Worm (Caenorhabditis elegans) whole organism, L4 larva: ENCODE data around the gene gyf-1.
A peak's percentile ranks its signal among the peaks of the same experiment; 100 is the strongest.

Source experiments
- D1046.2 ChIP-seq: fragments of 200-800 bp; sonication (Bioruptor generic); IDR thresholded peaks from 2 replicates; pipeline ENCODE4 v1.3.6; 2022; ENCODE audit warnings: missing genetic modification characterization, missing compliant biosample characterization
- F10B5.3 ChIP-seq: sonication (generic microtip); optimal IDR thresholded peaks from 2 replicates; lab custom pipeline; 2016; ENCODE audit warnings: mild to moderate bottlenecking, missing genetic modification characterization, missing compliant biosample characterization
- Y48G9A.11 ChIP-seq: fragments of 200-800 bp; sonication (Bioruptor generic); IDR thresholded peaks from 2 replicates; pipeline ENCODE4 v1.3.6; 2022; ENCODE audit warnings: missing genetic modification reagents, missing genetic modification characterization, missing compliant biosample characterization
- Y75B8A.6 ChIP-seq: fragments of 200-800 bp; sonication (Bioruptor generic); IDR thresholded peaks from 2 replicates; pipeline ENCODE4 v1.3.6; 2022; ENCODE audit warnings: missing genetic modification reagents, missing genetic modification characterization, missing compliant biosample characterization
- ZK337.2 ChIP-seq: fragments of 200-800 bp; sonication (Bioruptor generic); IDR thresholded peaks from 2 replicates; pipeline ENCODE4 v1.3.6; 2022; ENCODE audit warnings: missing genetic modification reagents, missing genetic modification characterization, missing compliant biosample characterization
- ZK546.5 ChIP-seq, 2 experiments: sonication (generic microtip); optimal IDR thresholded peaks; 2 replicates each; lab custom pipeline; 2017; ENCODE audit warnings: missing biosample characterization in 2 of 2, missing genetic modification characterization in 2 of 2
- aly-2 ChIP-seq: sonication (generic microtip); optimal IDR thresholded peaks from 2 replicates; lab custom pipeline; 2018; ENCODE audit warnings: missing biosample characterization, missing genetic modification characterization
- arid-1 ChIP-seq: fragments of 200-800 bp; sonication (Bioruptor generic); conservative IDR thresholded peaks from 2 replicates; pipeline ENCODE4 v1.3.6; 2022; ENCODE audit warnings: missing genetic modification reagents, missing genetic modification characterization, missing compliant biosample characterization
- attf-4 ChIP-seq: sonication (generic microtip); optimal IDR thresholded peaks from 3 replicates; lab custom pipeline; 2017; ENCODE audit warnings: missing biosample characterization, missing genetic modification characterization
- ceh-20 ChIP-seq: fragments of 200-800 bp; sonication (Bioruptor generic); IDR thresholded peaks from 2 replicates; pipeline ENCODE4 v1.3.6; 2022; ENCODE audit warnings: missing genetic modification reagents, missing genetic modification characterization, missing compliant biosample characterization
- ceh-44 ChIP-seq: fragments of 200-800 bp; sonication (Bioruptor generic); IDR thresholded peaks from 2 replicates; pipeline ENCODE4 v1.3.6; 2022; ENCODE audit warnings: missing genetic modification reagents, missing genetic modification characterization, missing compliant biosample characterization
- ceh-62 ChIP-seq: sonication (generic microtip); optimal IDR thresholded peaks from 2 replicates; lab custom pipeline; 2017; ENCODE audit warnings: missing biosample characterization, missing genetic modification characterization
- cey-2 ChIP-seq: sonication (generic microtip); optimal IDR thresholded peaks from 3 replicates; lab custom pipeline; 2017; ENCODE audit warnings: missing genetic modification characterization, mild to moderate bottlenecking, missing compliant biosample characterization, antibody characterized with exemption, borderline replicate concordance; ENCODE audit not compliant: insufficient read depth
- daf-19 ChIP-seq: fragments of 200-800 bp; sonication (Bioruptor generic); conservative IDR thresholded peaks from 2 replicates; pipeline ENCODE4 v1.3.6; 2022; ENCODE audit warnings: missing genetic modification characterization, missing compliant biosample characterization
- daf-8 ChIP-seq: fragments of 200-800 bp; sonication (Bioruptor generic); IDR thresholded peaks from 2 replicates; pipeline ENCODE4 v1.3.6; 2022; ENCODE audit warnings: missing genetic modification characterization, missing compliant biosample characterization
- dmd-8 ChIP-seq: fragments of 200-800 bp; sonication (Bioruptor generic); IDR thresholded peaks from 2 replicates; pipeline ENCODE4 v1.3.6; 2022; ENCODE audit warnings: missing genetic modification characterization, missing compliant biosample characterization
- egl-43 ChIP-seq: fragments of 200-800 bp; sonication (Bioruptor generic); IDR thresholded peaks from 2 replicates; pipeline ENCODE4 v1.3.6; 2022; ENCODE audit warnings: missing genetic modification reagents, missing genetic modification characterization, missing compliant biosample characterization
- fos-1 ChIP-seq: fragments of 150-350 bp; optimal IDR thresholded peaks from 2 replicates; lab custom pipeline; 2014; ENCODE audit warnings: missing biosample characterization, missing genetic modification characterization
- gei-8 ChIP-seq: fragments of 200-800 bp; sonication (Bioruptor generic); optimal IDR thresholded peaks from 2 replicates; lab custom pipeline; 2018; ENCODE audit warnings: mild to moderate bottlenecking, missing genetic modification characterization, missing compliant biosample characterization
- hif-1 ChIP-seq, 2 experiments: sonication (generic microtip); optimal IDR thresholded peaks; 2 replicates each; lab custom pipeline; 2016 to 2017; ENCODE audit warnings: missing compliant biosample characterization in 2 of 2, missing genetic modification characterization in 2 of 2, missing genetic modification reagents in 2 of 2, missing genotype in 2 of 2, mild to moderate bottlenecking in 1 of 2
- hlh-11 ChIP-seq: fragments of 200-800 bp; sonication (Bioruptor generic); optimal IDR thresholded peaks from 2 replicates; lab custom pipeline; 2018; ENCODE audit warnings: mild to moderate bottlenecking, missing genetic modification characterization, missing compliant biosample characterization
- hlh-30 ChIP-seq: sonication (generic microtip); optimal IDR thresholded peaks from 2 replicates; lab custom pipeline; 2017; ENCODE audit warnings: antibody characterized with exemption, mild to moderate bottlenecking, missing genetic modification characterization, missing compliant biosample characterization; ENCODE audit not compliant: insufficient read depth
- hmg-1.1 ChIP-seq: fragments of 200-800 bp; sonication (Bioruptor generic); IDR thresholded peaks from 2 replicates; pipeline ENCODE4 v1.3.6; 2022; ENCODE audit warnings: missing genetic modification reagents, missing genetic modification characterization, missing compliant biosample characterization
- jun-1 ChIP-seq: fragments of 150-350 bp; optimal IDR thresholded peaks from 2 replicates; lab custom pipeline; 2014; ENCODE audit warnings: missing biosample characterization, missing genetic modification reagents, missing genetic modification characterization
- lim-7 ChIP-seq: fragments of 200-800 bp; sonication (Bioruptor generic); IDR thresholded peaks from 2 replicates; pipeline ENCODE4 v1.3.6; 2022; ENCODE audit warnings: missing genetic modification characterization, missing compliant biosample characterization
- lin-1 ChIP-seq: fragments of 200-800 bp; sonication (Bioruptor generic); IDR thresholded peaks from 2 replicates; pipeline ENCODE4 v1.3.6; 2022; ENCODE audit warnings: missing genetic modification reagents, missing genetic modification characterization, missing compliant biosample characterization
- lin-38 ChIP-seq: fragments of 200-800 bp; sonication (Bioruptor generic); IDR thresholded peaks from 2 replicates; pipeline ENCODE4 v1.3.6; 2022; ENCODE audit warnings: missing genetic modification reagents, missing genetic modification characterization, missing compliant biosample characterization
- lin-39 ChIP-seq: fragments of 150-350 bp; optimal IDR thresholded peaks from 2 replicates; lab custom pipeline; 2014; ENCODE audit warnings: missing biosample characterization, missing genetic modification reagents, missing genetic modification characterization
- madf-5 ChIP-seq, 2 experiments: fragments of 200-800 bp; sonication (Bioruptor generic); IDR thresholded peaks; 2 replicates each; pipeline ENCODE4 v1.3.6; 2022; ENCODE audit warnings: missing compliant biosample characterization in 2 of 2, missing genetic modification characterization in 2 of 2
- mdl-1 ChIP-seq, 2 experiments: fragments of 150-350 bp in 1 of 2; sonication (generic microtip) in 1 of 2; optimal IDR thresholded peaks; 2 replicates each; lab custom pipeline; 2014 to 2017; ENCODE audit warnings: missing biosample characterization in 2 of 2, missing genetic modification characterization in 2 of 2
- mdt-29 ChIP-seq: fragments of 200-800 bp; sonication (Bioruptor generic); IDR thresholded peaks from 2 replicates; pipeline ENCODE4 v1.3.6; 2022; ENCODE audit warnings: missing genetic modification reagents, missing genetic modification characterization, missing compliant biosample characterization
- nhr-102 ChIP-seq: sonication (generic microtip); optimal IDR thresholded peaks from 2 replicates; lab custom pipeline; 2016; ENCODE audit warnings: mild to moderate bottlenecking, missing genetic modification characterization, moderate library complexity, missing compliant biosample characterization
- nhr-237 ChIP-seq: sonication (generic microtip); optimal IDR thresholded peaks from 2 replicates; lab custom pipeline; 2017; ENCODE audit warnings: missing biosample characterization, missing genetic modification characterization
- nhr-28 ChIP-seq: fragments of 150-350 bp; optimal IDR thresholded peaks from 2 replicates; lab custom pipeline; 2014; ENCODE audit warnings: missing biosample characterization, missing genetic modification characterization
- nhr-42 ChIP-seq: fragments of 200-800 bp; sonication (Bioruptor generic); IDR thresholded peaks from 2 replicates; pipeline ENCODE4 v1.3.6; 2022; ENCODE audit warnings: missing genetic modification characterization, missing compliant biosample characterization
- nhr-6 ChIP-seq: fragments of 150-350 bp; optimal IDR thresholded peaks from 2 replicates; lab custom pipeline; 2014; ENCODE audit warnings: missing biosample characterization, missing genetic modification characterization
- nhr-76 ChIP-seq: fragments of 150-350 bp; optimal IDR thresholded peaks from 2 replicates; lab custom pipeline; 2014; ENCODE audit warnings: missing biosample characterization, missing genetic modification characterization
- pha-4 ChIP-seq, 2 experiments: fragments of 150-350 bp in 1 of 2; fragments of 200-800 bp in 1 of 2; sonication (Bioruptor generic) in 1 of 2; IDR thresholded peaks in 1 of 2; optimal IDR thresholded peaks in 1 of 2; 2 replicates each; pipeline versions ENCODE4 v1.3.6 to Lab custom; 2014 to 2022; ENCODE audit warnings: missing genetic modification characterization in 2 of 2, missing genetic modification reagents in 2 of 2, missing biosample characterization in 1 of 2, missing compliant biosample characterization in 1 of 2
- php-3 ChIP-seq: fragments of 200-800 bp; sonication (Bioruptor generic); IDR thresholded peaks from 2 replicates; pipeline ENCODE4 v1.3.6; 2022; ENCODE audit warnings: missing genetic modification reagents, missing genetic modification characterization, missing compliant biosample characterization
- sdz-12 ChIP-seq: fragments of 200-800 bp; sonication (Bioruptor generic); optimal IDR thresholded peaks from 2 replicates; lab custom pipeline; 2018; ENCODE audit warnings: mild to moderate bottlenecking, missing genetic modification characterization, missing compliant biosample characterization
- set-16 ChIP-seq: fragments of 200-800 bp; sonication (Bioruptor generic); IDR thresholded peaks from 2 replicates; pipeline ENCODE4 v1.3.6; 2022; ENCODE audit warnings: missing genetic modification reagents, missing genetic modification characterization, missing compliant biosample characterization
- skn-1 ChIP-seq: fragments of 150-350 bp; optimal IDR thresholded peaks from 2 replicates; lab custom pipeline; 2014; ENCODE audit warnings: missing biosample characterization, missing genetic modification characterization
- snpc-1.2 ChIP-seq: fragments of 200-800 bp; sonication (Bioruptor generic); IDR thresholded peaks from 2 replicates; pipeline ENCODE4 v1.3.6; 2022; ENCODE audit warnings: missing genetic modification reagents, missing genetic modification characterization, missing compliant biosample characterization
- spr-3 ChIP-seq: fragments of 200-800 bp; sonication (Bioruptor generic); optimal IDR thresholded peaks from 2 replicates; lab custom pipeline; 2018; ENCODE audit warnings: mild to moderate bottlenecking, missing genetic modification characterization, missing compliant biosample characterization
- tag-97 ChIP-seq: fragments of 200-800 bp; sonication (Bioruptor generic); IDR thresholded peaks from 2 replicates; pipeline ENCODE4 v1.3.6; 2022; ENCODE audit warnings: missing genetic modification characterization, missing compliant biosample characterization
- unc-39 ChIP-seq: sonication (generic microtip); optimal IDR thresholded peaks from 2 replicates; lab custom pipeline; 2017; ENCODE audit warnings: missing biosample characterization, missing genetic modification characterization
- unc-62 ChIP-seq, 3 experiments: fragments of 150-350 bp in 1 of 3; sonication (generic microtip); optimal IDR thresholded peaks in 2 of 3; peaks in 1 of 3; 1 replicate in 1 of 3; 2 replicates in 2 of 3; lab custom pipeline; 2014 to 2017; ENCODE audit warnings: missing biosample characterization in 3 of 3, missing genetic modification characterization in 3 of 3, missing genetic modification reagents in 3 of 3, missing genotype in 1 of 3
- vab-7 ChIP-seq: fragments of 200-800 bp; sonication (Bioruptor generic); IDR thresholded peaks from 2 replicates; pipeline ENCODE4 v1.3.6; 2022; ENCODE audit warnings: missing genetic modification reagents, missing genetic modification characterization, missing compliant biosample characterization
- zag-1 ChIP-seq: fragments of 150-350 bp; optimal IDR thresholded peaks from 2 replicates; lab custom pipeline; 2014; ENCODE audit warnings: missing biosample characterization, missing genetic modification characterization
- zfp-2 ChIP-seq: sonication (generic microtip); optimal IDR thresholded peaks from 2 replicates; lab custom pipeline; 2016; ENCODE audit warnings: mild to moderate bottlenecking, missing genetic modification characterization, missing compliant biosample characterization
- zfp-3 ChIP-seq: fragments of 200-800 bp; sonication (Bioruptor generic); conservative IDR thresholded peaks from 2 replicates; pipeline ENCODE4 v1.3.6; 2022; ENCODE audit warnings: missing genetic modification reagents, missing genetic modification characterization, missing compliant biosample characterization

Gene gyf-1

DNA sequence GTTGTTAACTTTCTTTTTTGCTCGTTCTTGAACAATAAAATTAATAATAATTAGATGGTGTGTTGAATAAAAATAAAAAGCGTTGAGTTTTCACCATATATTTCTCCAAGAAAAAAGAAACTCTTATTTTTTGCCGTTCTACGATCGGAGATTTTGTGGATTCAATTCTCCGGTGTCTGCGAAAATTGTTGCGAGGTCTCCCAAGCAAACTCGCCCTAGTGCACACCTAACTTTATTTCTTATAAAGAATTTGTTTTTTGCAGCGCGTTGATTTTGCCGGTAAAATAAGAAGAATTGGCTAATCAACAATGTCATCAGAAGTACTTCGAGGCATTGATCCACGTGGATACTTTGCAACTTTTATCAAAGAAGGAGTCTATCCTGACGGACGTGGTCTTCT, 57.4 kb downstream of the gyf-1 start, which contains the start of gene exos-8:
exos-8 (plus strand) TSS at position 264 of the 400 bp plus-strand sequence.
- TF ChIP-seq F10B5.3 (tag; lab: Kevin White, UChicago) (no peak), Y75B8A.6 (no peak), daf-19 (GFP tag; lab: Robert Waterston, UW) (no peak), D1046.2 (GFP tag; lab: Robert Waterston, UW) (no peak), attf-4 (no peak), jun-1 (tag; lab: Kevin White, UChicago) (no peak), nhr-42 (GFP tag; lab: Robert Waterston, UW) (no peak), spr-3 (no peak), mdt-29 (GFP tag; lab: Robert Waterston, UW) (no peak), ceh-20 (no peak), hlh-30 (no peak), lin-38 (peak; percentile 96), hif-1 (tag; optimal IDR thresholded peaks at IDR 0.05; lab: Kevin White, UChicago) (peak in 1 of 2 experiments; percentile 78), aly-2 (no peak), lim-7 (GFP tag; lab: Robert Waterston, UW) (no peak), hmg-1.1 (peak; percentile 58; the same call in 1 of the 2 replicates), zfp-3 (GFP tag; lab: Robert Waterston, UW) (no peak), ZK546.5 (tag; optimal IDR thresholded peaks at IDR 0.05; lab: Kevin White, UChicago) (no peak), gei-8 (GFP tag; lab: Kevin White, UChicago) (no peak), madf-5 (GFP tag; IDR thresholded peaks at IDR 0.05; lab: Robert Waterston, UW) (no peak), unc-62 (GFP tag; optimal IDR thresholded peaks at IDR 0.05 in 1 of 2; lab: Kevin White, UChicago) (peak in 1 of 2 experiments; percentile 32), unc-62 (tag; optimal IDR thresholded peaks at IDR 0.05; lab: Kevin White, UChicago) (no peak), arid-1 (no peak), Y48G9A.11 (GFP tag; lab: Robert Waterston, UW) (no peak), nhr-28 (peak; percentile 66), ZK337.2 (GFP tag; lab: Robert Waterston, UW) (peak; percentile 65; the same call in 1 of the 2 replicates), egl-43 (GFP tag; lab: Robert Waterston, UW) (no peak), php-3 (GFP tag; lab: Robert Waterston, UW) (no peak), pha-4 (GFP tag; IDR thresholded peaks at IDR 0.05; lab: Robert Waterston, UW) (no peak), pha-4 (tag; optimal IDR thresholded peaks at IDR 0.05; lab: Kevin White, UChicago) (no peak), mdl-1 (tag; optimal IDR thresholded peaks at IDR 0.05; lab: Kevin White, UChicago) (no peak), cey-2 (tag; lab: Kevin White, UChicago) (no peak), zfp-2 (tag; lab: Kevin White, UChicago) (no peak), nhr-6 (tag; lab: Kevin White, UChicago) (no peak), sdz-12 (GFP tag; lab: Kevin White, UChicago) (no peak), tag-97 (GFP tag; lab: Robert Waterston, UW) (no peak), ceh-62 (tag; lab: Kevin White, UChicago) (no peak), zag-1 (tag; lab: Kevin White, UChicago) (no peak), vab-7 (0 out of 2 replicates have a peak, but pooled peaks have one; percentile 28), fos-1 (no peak), skn-1 (no peak), unc-39 (tag; lab: Kevin White, UChicago) (no peak), snpc-1.2 (GFP tag; lab: Robert Waterston, UW) (no peak), set-16 (GFP tag; lab: Robert Waterston, UW) (no peak), lin-1 (GFP tag; lab: Robert Waterston, UW) (no peak), dmd-8 (GFP tag; lab: Robert Waterston, UW) (no peak), hlh-11 (peak; percentile 21), nhr-76 (tag; lab: Kevin White, UChicago) (no peak), nhr-237 (tag; lab: Kevin White, UChicago) (no peak), nhr-102 (no peak), lin-39 (tag; lab: Kevin White, UChicago) (no peak), daf-8 (no peak), ceh-44 (GFP tag; lab: Robert Waterston, UW) (no peak)
